Fruit fly (Drosophila melanogaster) whole organism, embryonic: ENCODE data around the gene SPARC.
A peak's percentile ranks its signal among the peaks of the same experiment; 100 is the strongest.

ENCODE experiments used
- Abd-B ChIP-seq: fragments of 200-800 bp; sonication (Bioruptor generic); optimal IDR thresholded peaks from 2 replicates; lab custom pipeline; 2018; ENCODE audit warnings: missing biosample characterization, mild to moderate bottlenecking, missing genetic modification characterization, moderate library complexity
- Atf3 ChIP-seq: fragments of 200-800 bp; sonication (Bioruptor generic); optimal IDR thresholded peaks from 3 replicates; lab custom pipeline; 2016; ENCODE audit warnings: missing biosample characterization, missing genetic modification characterization
- CG10209 ChIP-seq: fragments of 200-800 bp; sonication (Bioruptor generic); optimal IDR thresholded peaks from 3 replicates; lab custom pipeline; 2017; ENCODE audit warnings: missing biosample characterization, mild to moderate bottlenecking, missing genetic modification characterization, missing genetic modification reagents
- CG10267 ChIP-seq: fragments of 200-800 bp; sonication (Bioruptor generic); optimal IDR thresholded peaks from 2 replicates; lab custom pipeline; 2018; ENCODE audit warnings: missing biosample characterization, mild to moderate bottlenecking, missing genetic modification characterization, moderate library complexity
- CG11085 ChIP-seq: fragments of 200-800 bp; sonication (Bioruptor generic); IDR thresholded peaks from 2 replicates; pipeline ENCODE4 v1.3.6; 2022; ENCODE audit warnings: missing biosample characterization, missing genetic modification characterization
- CG12104 ChIP-seq: fragments of 200-800 bp; sonication (Bioruptor generic); optimal IDR thresholded peaks from 3 replicates; lab custom pipeline; 2016; ENCODE audit warnings: missing biosample characterization, missing genetic modification characterization
- CG1233 ChIP-seq: fragments of 200-800 bp; sonication (Bioruptor generic); optimal IDR thresholded peaks from 4 replicates; lab custom pipeline; 2018; ENCODE audit warnings: missing biosample characterization, mild to moderate bottlenecking, missing genetic modification characterization
- CG14860 ChIP-seq: fragments of 200-800 bp; sonication (Bioruptor generic); IDR thresholded peaks from 3 replicates; pipeline ENCODE4 v1.3.6; 2022; ENCODE audit warnings: missing biosample characterization, missing genetic modification characterization; ENCODE audit not compliant: partially characterized antibody
- CG1603 ChIP-seq: fragments of 200-800 bp; sonication (Bioruptor generic); optimal IDR thresholded peaks from 2 replicates; lab custom pipeline; 2019; ENCODE audit warnings: missing biosample characterization, mild to moderate bottlenecking, missing genetic modification characterization, moderate library complexity
- CG17359 ChIP-seq: fragments of 200-800 bp; sonication (Bioruptor generic); optimal IDR thresholded peaks from 3 replicates; lab custom pipeline; 2018; ENCODE audit warnings: missing biosample characterization, mild to moderate bottlenecking, missing genetic modification characterization, moderate library complexity
- CG17568 ChIP-seq: fragments of 200-800 bp; sonication (Bioruptor generic); optimal IDR thresholded peaks from 2 replicates; lab custom pipeline; 2018; ENCODE audit warnings: missing biosample characterization, mild to moderate bottlenecking, missing genetic modification characterization, moderate library complexity
- CG17612 ChIP-seq: fragments of 200-800 bp; sonication (Bioruptor generic); IDR thresholded peaks from 2 replicates; pipeline ENCODE4 v1.3.6; 2022; ENCODE audit warnings: missing biosample characterization, missing genetic modification characterization
- CG2712 ChIP-seq: fragments of 200-800 bp; optimal IDR thresholded peaks from 3 replicates; lab custom pipeline; 2019; ENCODE audit warnings: missing biosample characterization, mild to moderate bottlenecking, missing genetic modification characterization, moderate library complexity
- CG2889 ChIP-seq: fragments of 200-800 bp; sonication (Bioruptor generic); IDR thresholded peaks from 3 replicates; pipeline ENCODE4 v1.3.6; 2022; ENCODE audit warnings: missing biosample characterization, missing genetic modification characterization
- CG31365 ChIP-seq: fragments of 200-800 bp; sonication (Bioruptor generic); optimal IDR thresholded peaks from 2 replicates; lab custom pipeline; 2018; ENCODE audit warnings: missing biosample characterization, mild to moderate bottlenecking, missing genetic modification characterization
- CG31441 ChIP-seq: fragments of 200-800 bp; sonication (Bioruptor generic); IDR thresholded peaks from 2 replicates; pipeline ENCODE4 v1.3.6; 2022; ENCODE audit warnings: missing biosample characterization, missing genetic modification characterization
- CG33213 ChIP-seq: fragments of 200-800 bp; sonication (Bioruptor generic); optimal IDR thresholded peaks from 3 replicates; lab custom pipeline; 2016; ENCODE audit warnings: missing biosample characterization, missing genetic modification characterization
- CG4404 ChIP-seq: fragments of 200-800 bp; sonication (Bioruptor generic); IDR thresholded peaks from 2 replicates; pipeline ENCODE4 v1.3.6; 2022; ENCODE audit warnings: missing biosample characterization, missing genetic modification characterization
- CG4707 ChIP-seq: fragments of 200-800 bp; sonication (Bioruptor generic); optimal IDR thresholded peaks from 2 replicates; lab custom pipeline; 2018; ENCODE audit warnings: missing biosample characterization, mild to moderate bottlenecking, missing genetic modification characterization, moderate library complexity
- CG4854 ChIP-seq: fragments of 200-800 bp; sonication (Bioruptor generic); optimal IDR thresholded peaks from 2 replicates; lab custom pipeline; 2016; ENCODE audit warnings: missing biosample characterization, missing genetic modification characterization, inconsistent platforms
- CG6791 ChIP-seq: fragments of 200-800 bp; sonication (Bioruptor generic); IDR thresholded peaks from 3 replicates; pipeline ENCODE4 v1.3.6; 2022; ENCODE audit warnings: missing biosample characterization, missing genetic modification characterization; ENCODE audit not compliant: partially characterized antibody
- CG7556 ChIP-seq: fragments of 200-800 bp; sonication (Bioruptor generic); optimal IDR thresholded peaks from 2 replicates; lab custom pipeline; 2017; ENCODE audit warnings: missing biosample characterization, mild to moderate bottlenecking, missing genetic modification characterization
- Dip2 ChIP-seq: fragments of 200-800 bp; sonication (Bioruptor generic); IDR thresholded peaks from 2 replicates; pipeline ENCODE4 v1.3.6; 2022; ENCODE audit warnings: missing biosample characterization, missing genetic modification characterization
- Hey ChIP-seq: fragments of 200-800 bp; sonication (Bioruptor generic); optimal IDR thresholded peaks from 3 replicates; lab custom pipeline; 2018; ENCODE audit warnings: missing biosample characterization, mild to moderate bottlenecking, missing genetic modification characterization
- Mad ChIP-seq: fragments of 200-800 bp; sonication (Bioruptor generic); optimal IDR thresholded peaks from 2 replicates; lab custom pipeline; 2016; ENCODE audit warnings: missing biosample characterization, missing genetic modification characterization
- Meics ChIP-seq: fragments of 200-800 bp; sonication (Bioruptor generic); optimal IDR thresholded peaks from 2 replicates; lab custom pipeline; 2017; ENCODE audit warnings: missing biosample characterization, mild to moderate bottlenecking, missing genetic modification characterization
- Nf-YA ChIP-seq: fragments of 200-800 bp; sonication (Bioruptor generic); IDR thresholded peaks from 2 replicates; pipeline ENCODE4 v1.3.6; 2022; ENCODE audit warnings: missing biosample characterization, missing genetic modification characterization
- NfI ChIP-seq: fragments of 200-800 bp; sonication (Bioruptor generic); optimal IDR thresholded peaks from 3 replicates; lab custom pipeline; 2018; ENCODE audit warnings: missing biosample characterization, mild to moderate bottlenecking, missing genetic modification characterization, moderate library complexity
- Opbp ChIP-seq: fragments of 200-800 bp; sonication (Bioruptor generic); IDR thresholded peaks from 3 replicates; pipeline ENCODE4 v1.3.6; 2022; ENCODE audit warnings: missing biosample characterization, missing genetic modification characterization; ENCODE audit not compliant: partially characterized antibody
- Spps ChIP-seq: fragments of 200-800 bp; sonication (Bioruptor generic); optimal IDR thresholded peaks from 2 replicates; lab custom pipeline; 2018; ENCODE audit warnings: missing biosample characterization, mild to moderate bottlenecking, missing genetic modification characterization
- abd-A ChIP-seq: fragments of 200-800 bp; sonication (Bioruptor generic); optimal IDR thresholded peaks from 3 replicates; lab custom pipeline; 2019; ENCODE audit warnings: missing biosample characterization, mild to moderate bottlenecking, missing genetic modification characterization, moderate library complexity
- ase ChIP-seq: fragments of 200-800 bp; sonication (Bioruptor generic); IDR thresholded peaks from 3 replicates; pipeline ENCODE4 v1.3.6; 2022; ENCODE audit warnings: missing biosample characterization, missing genetic modification characterization
- ash1 ChIP-seq: fragments of 200-800 bp; sonication (Bioruptor generic); optimal IDR thresholded peaks from 2 replicates; lab custom pipeline; 2018; ENCODE audit warnings: missing biosample characterization, mild to moderate bottlenecking, missing genetic modification characterization
- az2 ChIP-seq: fragments of 200-800 bp; sonication (Bioruptor generic); optimal IDR thresholded peaks from 3 replicates; lab custom pipeline; 2016; ENCODE audit warnings: missing biosample characterization, missing genetic modification characterization
- bbx ChIP-seq: fragments of 200-800 bp; sonication (Bioruptor generic); IDR thresholded peaks from 2 replicates; pipeline ENCODE4 v1.3.6; 2022; ENCODE audit warnings: missing biosample characterization, missing genetic modification characterization; ENCODE audit not compliant: partially characterized antibody
- chn ChIP-seq: fragments of 200-800 bp; sonication (Bioruptor generic); optimal IDR thresholded peaks from 2 replicates; lab custom pipeline; 2016; ENCODE audit warnings: missing biosample characterization, missing genetic modification characterization
- dmrt11E ChIP-seq: fragments of 200-800 bp; sonication (Bioruptor generic); optimal IDR thresholded peaks from 3 replicates; lab custom pipeline; 2018; ENCODE audit warnings: missing biosample characterization, mild to moderate bottlenecking, missing genetic modification characterization, moderate library complexity
- fd96Cb ChIP-seq: fragments of 200-800 bp; sonication (Bioruptor generic); optimal IDR thresholded peaks from 2 replicates; lab custom pipeline; 2018; ENCODE audit warnings: missing biosample characterization, mild to moderate bottlenecking, missing genetic modification characterization, moderate library complexity
- hth ChIP-seq: fragments of >200 bp; optimal IDR thresholded peaks from 2 replicates; lab custom pipeline; 2017; ENCODE audit warnings: inconsistent platforms
- kah ChIP-seq: fragments of 200-800 bp; sonication (Bioruptor generic); optimal IDR thresholded peaks from 2 replicates; lab custom pipeline; 2018; ENCODE audit warnings: missing biosample characterization, mild to moderate bottlenecking, missing genetic modification characterization
- klu ChIP-seq: fragments of 200-800 bp; sonication (Bioruptor generic); IDR thresholded peaks from 2 replicates; pipeline ENCODE4 v1.3.6; 2022; ENCODE audit warnings: missing biosample characterization, missing genetic modification characterization
- nmo ChIP-seq: fragments of 200-800 bp; sonication (Bioruptor generic); optimal IDR thresholded peaks from 2 replicates; lab custom pipeline; 2018; ENCODE audit warnings: missing biosample characterization, mild to moderate bottlenecking, missing genetic modification characterization, moderate library complexity
- onecut ChIP-seq: fragments of 200-800 bp; sonication (Bioruptor generic); IDR thresholded peaks from 2 replicates; pipeline ENCODE4 v1.3.6; 2022; ENCODE audit warnings: missing biosample characterization, missing genetic modification characterization
- pb ChIP-seq: fragments of 200-800 bp; sonication (Bioruptor generic); optimal IDR thresholded peaks from 3 replicates; lab custom pipeline; 2016; ENCODE audit warnings: missing biosample characterization, missing genetic modification characterization
- pnt ChIP-seq: fragments of 200-800 bp; sonication (Bioruptor generic); optimal IDR thresholded peaks from 3 replicates; lab custom pipeline; 2016; ENCODE audit warnings: missing biosample characterization, missing genetic modification characterization
- pros ChIP-seq: fragments of 200-800 bp; sonication (Bioruptor generic); optimal IDR thresholded peaks from 3 replicates; lab custom pipeline; 2019; ENCODE audit warnings: missing biosample characterization, mild to moderate bottlenecking, missing genetic modification characterization, moderate library complexity
- row ChIP-seq: fragments of 200-800 bp; sonication (Bioruptor generic); IDR thresholded peaks from 3 replicates; pipeline ENCODE4 v1.3.6; 2022; ENCODE audit warnings: missing biosample characterization, missing genetic modification characterization
- sens ChIP-seq: fragments of 200-800 bp; sonication (Bioruptor generic); peaks from one replicate; lab custom pipeline; 2016; ENCODE audit warnings: missing biosample characterization, missing genetic modification characterization
- shn ChIP-seq: fragments of 200-800 bp; sonication (Bioruptor generic); optimal IDR thresholded peaks from 3 replicates; lab custom pipeline; 2016; ENCODE audit warnings: missing biosample characterization, missing genetic modification characterization
- stwl ChIP-seq: fragments of 200-800 bp; sonication (Bioruptor generic); optimal IDR thresholded peaks from 3 replicates; lab custom pipeline; 2018; ENCODE audit warnings: missing biosample characterization, mild to moderate bottlenecking, missing genetic modification characterization, moderate library complexity
- vfl ChIP-seq: fragments of 200-800 bp; sonication (Bioruptor generic); optimal IDR thresholded peaks from 2 replicates; lab custom pipeline; 2016; ENCODE audit warnings: missing biosample characterization, missing genetic modification characterization
- zfh1 ChIP-seq: fragments of 200-800 bp; sonication (Bioruptor generic); IDR thresholded peaks from 3 replicates; pipeline ENCODE4 v1.3.6; 2022; ENCODE audit warnings: missing biosample characterization, missing genetic modification characterization

Gene SPARC

DNA sequence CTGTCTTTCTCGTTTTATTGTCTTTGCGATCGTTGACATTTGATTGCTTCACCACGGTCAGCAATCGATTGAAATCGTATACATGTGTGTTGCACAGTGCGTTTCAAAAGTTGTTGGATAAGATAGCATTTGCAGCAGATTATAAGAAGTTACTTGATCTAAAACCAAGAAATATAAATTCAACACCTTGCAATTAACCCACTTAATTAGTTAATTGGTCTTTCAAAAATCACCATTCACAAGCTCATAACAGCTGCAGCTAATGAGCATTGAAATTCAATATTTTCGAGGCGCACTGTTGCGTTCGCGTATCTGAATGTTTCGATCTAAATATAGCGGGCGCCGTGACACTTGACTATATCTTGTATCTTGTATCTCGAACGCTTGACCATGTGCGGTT is 21.0 kb upstream of the SPARC start (continued):
- TF ChIP-seq Meics (peak; percentile 28), CG17612 (no peak), zfh1 (GFP tag; lab: Robert Waterston, UW) (peak; percentile 41; the same call in 1 of the 3 replicates), klu (GFP tag; lab: Robert Waterston, UW) (no peak), Opbp (no peak), fd96Cb (tag; lab: Kevin White, UChicago) (peak; percentile 52), Hey (no peak), kah (GFP tag; lab: Kevin White, UChicago) (no peak), CG6791 (GFP tag; lab: Robert Waterston, UW) (no peak), bbx (GFP tag; lab: Robert Waterston, UW) (no peak), pnt (GFP tag; lab: Kevin White, UChicago) (no peak), CG1233 (GFP tag; lab: Kevin White, UChicago) (no peak), dmrt11E (tag; lab: Kevin White, UChicago) (peak; percentile 33), Spps (no peak), Mad (no peak), CG33213 (no peak), CG2712 (tag; lab: Kevin White, UChicago) (peak; percentile 19), CG7556 (peak; percentile 2), pros (GFP tag; lab: Kevin White, UChicago) (no peak), abd-A (tag; lab: Kevin White, UChicago) (peak; percentile 6), pb (GFP tag; lab: Kevin White, UChicago) (no peak), CG10209 (GFP tag; lab: Kevin White, UChicago) (peak; percentile 13), sens (GFP tag; lab: Kevin White, UChicago) (peak; percentile 60), CG31441 (peak; percentile 28; the same call in 1 of the 2 replicates), chn (GFP tag; lab: Kevin White, UChicago) (peak; percentile 14), CG4854 (GFP tag; lab: Kevin White, UChicago) (no peak), CG14860 (GFP tag; lab: Robert Waterston, UW) (no peak), CG4404 (GFP tag; lab: Robert Waterston, UW) (no peak), NfI (peak; percentile 23), vfl (GFP tag; lab: Kevin White, UChicago) (no peak), Nf-YA (GFP tag; lab: Robert Waterston, UW) (no peak), CG11085 (GFP tag; lab: Robert Waterston, UW) (no peak), shn (GFP tag; lab: Kevin White, UChicago) (peak; percentile 47), CG12104 (GFP tag; lab: Kevin White, UChicago) (no peak), Atf3 (GFP tag; lab: Kevin White, UChicago) (no peak), CG17568 (no peak), row (peak; percentile 74), CG31365 (no peak), ase (GFP tag; lab: Robert Waterston, UW) (no peak), CG4707 (GFP tag; lab: Kevin White, UChicago) (peak; percentile 20), az2 (peak; percentile 33), stwl (tag; lab: Kevin White, UChicago) (no peak), Abd-B (GFP tag; lab: Kevin White, UChicago) (no peak), CG1603 (tag; lab: Kevin White, UChicago) (peak; percentile 57), CG2889 (GFP tag; lab: Robert Waterston, UW) (no peak), nmo (GFP tag; lab: Kevin White, UChicago) (peak; percentile 48), hth (lab: Kevin White, UChicago) (no peak), onecut (peak; percentile 50), ash1 (GFP tag; lab: Kevin White, UChicago) (no peak), CG10267 (peak; percentile 1), Dip2 (GFP tag; lab: Robert Waterston, UW) (no peak), CG17359 (tag; lab: Kevin White, UChicago) (no peak)
